Fruit fly (Drosophila melanogaster) whole organism, adult: Measurements from ENCODE around the gene dbe.
A peak's percentile ranks its signal among the peaks of the same experiment; 100 is the strongest.

Source experiments
- CG14711 ChIP-seq: fragments of 200-800 bp; sonication (Bioruptor generic); optimal IDR thresholded peaks from 2 replicates; lab custom pipeline; 2018; ENCODE audit warnings: missing biosample characterization, mild to moderate bottlenecking, missing genetic modification characterization, moderate library complexity
- CG1620 ChIP-seq: fragments of 200-800 bp; sonication (Bioruptor generic); optimal IDR thresholded peaks from 2 replicates; lab custom pipeline; 2016; ENCODE audit warnings: missing biosample characterization, missing genetic modification characterization
- Hr96 ChIP-seq: fragments of 200-800 bp; sonication (Bioruptor generic); optimal IDR thresholded peaks from 2 replicates; lab custom pipeline; 2016; ENCODE audit warnings: missing biosample characterization, missing genetic modification characterization
- cic ChIP-seq: fragments of 200-800 bp; sonication (Bioruptor generic); optimal IDR thresholded peaks from 2 replicates; lab custom pipeline; 2017; ENCODE audit warnings: missing biosample characterization, mild to moderate bottlenecking, missing genetic modification characterization, moderate library complexity
- kay ChIP-seq: fragments of 200-800 bp; sonication (Bioruptor generic); peaks from one replicate; lab custom pipeline; 2016; ENCODE audit warnings: missing biosample characterization, missing genetic modification characterization, borderline replicate concordance

DNA sequence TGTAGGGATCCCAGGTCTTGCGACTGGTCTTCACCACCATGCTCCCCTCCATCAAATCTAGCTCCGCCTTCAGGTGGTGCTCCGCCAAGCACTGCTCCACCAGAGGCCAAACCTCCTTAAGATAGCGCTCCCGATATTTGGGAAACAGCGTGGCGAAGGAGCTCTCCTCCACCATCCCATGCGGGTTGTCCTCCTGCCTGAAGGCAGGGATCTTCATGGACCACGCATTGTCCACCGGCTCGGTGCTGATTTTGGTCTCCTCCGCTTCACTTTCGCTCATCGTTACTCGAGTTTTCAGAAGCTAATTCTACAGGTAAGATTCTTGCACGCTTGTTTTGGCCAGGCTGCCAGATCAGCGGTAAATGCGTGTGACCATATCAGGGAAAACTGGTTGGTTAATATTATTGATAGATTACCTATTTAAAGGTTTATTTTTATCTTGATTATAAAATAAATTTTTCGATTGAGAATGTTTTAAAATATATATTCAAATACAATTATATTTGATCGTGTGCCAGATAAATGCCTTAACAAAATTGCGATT is at the start of gene dbe:
- no peak for TF ChIP-seq kay
- no peak for TF ChIP-seq Hr96 (GFP tag; lab: Kevin White, UChicago)
- TF ChIP-seq cic (GFP tag; lab: Kevin White, UChicago), result no peak
- TF ChIP-seq CG14711 (tag; lab: Kevin White, UChicago), result peak; percentile 24
- TF ChIP-seq CG1620 (GFP tag; lab: Kevin White, UChicago), result no peak
